Fruit fly (Drosophila melanogaster) whole organism, prepupa: ENCODE results near the gene CG10177.

Experiments
- Blimp-1 ChIP-seq: fragments of 200-800 bp; sonication (Bioruptor generic); optimal IDR thresholded peaks from 3 replicates; lab custom pipeline; 2017; ENCODE audit warnings: missing biosample characterization, missing genetic modification characterization, mild to moderate bottlenecking, moderate library complexity, missing genetic modification reagents
- CG10631 ChIP-seq: fragments of 200-800 bp; sonication (Bioruptor generic); optimal IDR thresholded peaks from 2 replicates; lab custom pipeline; 2016; ENCODE audit warnings: missing biosample characterization, missing genetic modification characterization
- CG10669 ChIP-seq: fragments of 200-800 bp; sonication (Bioruptor generic); optimal IDR thresholded peaks from 3 replicates; lab custom pipeline; 2018; ENCODE audit warnings: missing biosample characterization, mild to moderate bottlenecking, missing genetic modification characterization, moderate library complexity
- CG11762 ChIP-seq: fragments of 200-800 bp; sonication (Bioruptor generic); optimal IDR thresholded peaks from 3 replicates; lab custom pipeline; 2016; ENCODE audit warnings: missing biosample characterization, missing genetic modification characterization; ENCODE audit not compliant: insufficient read depth
- CG11902 ChIP-seq: fragments of 200-800 bp; sonication (Bioruptor generic); optimal IDR thresholded peaks from 3 replicates; lab custom pipeline; 2016; ENCODE audit warnings: missing biosample characterization, missing genetic modification characterization
- CG15336 ChIP-seq: fragments of 200-800 bp; sonication (Bioruptor generic); IDR thresholded peaks from 2 replicates; pipeline ENCODE4 v1.3.6; 2022; ENCODE audit warnings: missing biosample characterization, missing genetic modification characterization
- CG1621 ChIP-seq: fragments of 200-800 bp; sonication (Bioruptor generic); optimal IDR thresholded peaks from 3 replicates; lab custom pipeline; 2018; ENCODE audit warnings: missing biosample characterization, mild to moderate bottlenecking, missing genetic modification characterization
- CG16779 ChIP-seq: fragments of 200-800 bp; sonication (Bioruptor generic); optimal IDR thresholded peaks from 3 replicates; lab custom pipeline; 2017; ENCODE audit warnings: missing biosample characterization, mild to moderate bottlenecking, missing genetic modification characterization
- CG3032 ChIP-seq: fragments of 200-800 bp; optimal IDR thresholded peaks from 2 replicates; lab custom pipeline; 2019; ENCODE audit warnings: missing biosample characterization, mild to moderate bottlenecking, missing genetic modification characterization, moderate library complexity
- CG32006 ChIP-seq: fragments of 200-800 bp; sonication (Bioruptor generic); optimal IDR thresholded peaks from 3 replicates; lab custom pipeline; 2017; ENCODE audit warnings: missing biosample characterization, mild to moderate bottlenecking, missing genetic modification characterization
- CG34406 ChIP-seq: fragments of 200-800 bp; sonication (Bioruptor generic); optimal IDR thresholded peaks from 3 replicates; lab custom pipeline; 2016; ENCODE audit warnings: missing biosample characterization, missing genetic modification characterization
- CG3919 ChIP-seq: fragments of 200-800 bp; sonication (Bioruptor generic); optimal IDR thresholded peaks from 3 replicates; lab custom pipeline; 2016; ENCODE audit warnings: missing biosample characterization, missing genetic modification characterization
- CG6163 ChIP-seq: fragments of 200-800 bp; sonication (Bioruptor generic); IDR thresholded peaks from 3 replicates; pipeline ENCODE4 v1.3.6; 2022; ENCODE audit warnings: missing biosample characterization, missing genetic modification characterization
- CG6276 ChIP-seq: fragments of 200-800 bp; sonication (Bioruptor generic); optimal IDR thresholded peaks from 2 replicates; lab custom pipeline; 2017; ENCODE audit warnings: missing biosample characterization, mild to moderate bottlenecking, missing genetic modification characterization
- CG6792 ChIP-seq: fragments of 200-800 bp; sonication (Bioruptor generic); optimal IDR thresholded peaks from 3 replicates; lab custom pipeline; 2016; ENCODE audit warnings: missing biosample characterization, missing genetic modification characterization
- CG6854 ChIP-seq: fragments of 200-800 bp; sonication (Bioruptor generic); optimal IDR thresholded peaks from 2 replicates; lab custom pipeline; 2017; ENCODE audit warnings: missing biosample characterization, mild to moderate bottlenecking, missing genetic modification characterization
- CG7368 ChIP-seq: fragments of 200-800 bp; sonication (Bioruptor generic); optimal IDR thresholded peaks from 3 replicates; lab custom pipeline; 2016; ENCODE audit warnings: missing biosample characterization, missing genetic modification characterization
- CG8119 ChIP-seq: fragments of 200-800 bp; sonication (Bioruptor generic); IDR thresholded peaks from 3 replicates; pipeline ENCODE4 v1.3.6; 2022; ENCODE audit warnings: missing biosample characterization, missing genetic modification characterization
- CG8319 ChIP-seq: fragments of 200-800 bp; sonication (Bioruptor generic); optimal IDR thresholded peaks from 3 replicates; lab custom pipeline; 2016; ENCODE audit warnings: missing biosample characterization, missing genetic modification characterization
- CG8632 ChIP-seq: fragments of 200-800 bp; sonication (Bioruptor generic); optimal IDR thresholded peaks from 3 replicates; lab custom pipeline; 2016; ENCODE audit warnings: missing biosample characterization, missing genetic modification characterization
- Eip78C ChIP-seq: fragments of 200-800 bp; sonication (Bioruptor generic); peaks from one replicate; lab custom pipeline; 2016; ENCODE audit warnings: missing biosample characterization, missing genetic modification characterization
- Ets96B ChIP-seq: fragments of 200-800 bp; optimal IDR thresholded peaks from 2 replicates; lab custom pipeline; 2019; ENCODE audit warnings: missing biosample characterization, mild to moderate bottlenecking, missing genetic modification characterization, moderate library complexity
- Hr4 ChIP-seq: fragments of 200-800 bp; sonication (Bioruptor generic); optimal IDR thresholded peaks from 3 replicates; lab custom pipeline; 2016; ENCODE audit warnings: missing biosample characterization, missing genetic modification characterization
- Met ChIP-seq: fragments of 200-800 bp; sonication (Bioruptor generic); optimal IDR thresholded peaks from 3 replicates; lab custom pipeline; 2016; ENCODE audit warnings: missing biosample characterization, missing genetic modification characterization
- achi ChIP-seq: fragments of 200-800 bp; sonication (Bioruptor generic); optimal IDR thresholded peaks from 3 replicates; lab custom pipeline; 2016; ENCODE audit warnings: missing biosample characterization, missing genetic modification characterization
- acj6 ChIP-seq: fragments of 200-800 bp; sonication (Bioruptor generic); optimal IDR thresholded peaks from 3 replicates; lab custom pipeline; 2016; ENCODE audit warnings: missing biosample characterization, missing genetic modification characterization
- cyc ChIP-seq: fragments of 200-800 bp; sonication (Bioruptor generic); optimal IDR thresholded peaks from 3 replicates; lab custom pipeline; 2016; ENCODE audit warnings: missing biosample characterization, missing genetic modification characterization
- dac ChIP-seq: fragments of 200-800 bp; sonication (Bioruptor generic); optimal IDR thresholded peaks from 2 replicates; lab custom pipeline; 2017; ENCODE audit warnings: missing biosample characterization, mild to moderate bottlenecking, missing genetic modification characterization
- fd85E ChIP-seq: fragments of 200-800 bp; sonication (Bioruptor generic); optimal IDR thresholded peaks from 3 replicates; lab custom pipeline; 2016; ENCODE audit warnings: missing biosample characterization, missing genetic modification characterization
- fkh ChIP-seq: fragments of 200-800 bp; sonication (Bioruptor generic); optimal IDR thresholded peaks from 3 replicates; lab custom pipeline; 2017; ENCODE audit warnings: missing biosample characterization, mild to moderate bottlenecking, missing genetic modification characterization, moderate library complexity
- lz ChIP-seq: fragments of 200-800 bp; sonication (Bioruptor generic); optimal IDR thresholded peaks from 3 replicates; lab custom pipeline; 2016; ENCODE audit warnings: missing biosample characterization, missing genetic modification characterization
- net ChIP-seq: fragments of 200-800 bp; sonication (Bioruptor generic); optimal IDR thresholded peaks from 3 replicates; lab custom pipeline; 2016; ENCODE audit warnings: missing biosample characterization, missing genetic modification characterization
- salr ChIP-seq, 2 experiments: fragments of 200-800 bp; sonication (Bioruptor generic); optimal IDR thresholded peaks; 3 replicates each; lab custom pipeline; 2016 to 2018; ENCODE audit warnings: missing biosample characterization in 2 of 2, missing genetic modification characterization in 2 of 2, mild to moderate bottlenecking in 1 of 2
- spab ChIP-seq: fragments of 200-800 bp; sonication (Bioruptor generic); optimal IDR thresholded peaks from 2 replicates; lab custom pipeline; 2017; ENCODE audit warnings: missing biosample characterization, mild to moderate bottlenecking, missing genetic modification characterization, missing genetic modification reagents
- svp ChIP-seq: fragments of 200-800 bp; sonication (Bioruptor generic); peaks from one replicate; lab custom pipeline; 2016; ENCODE audit warnings: missing biosample characterization, missing genetic modification characterization
- vri ChIP-seq: fragments of 200-800 bp; sonication (Bioruptor generic); optimal IDR thresholded peaks from 3 replicates; lab custom pipeline; 2016; ENCODE audit warnings: missing biosample characterization, mild to moderate bottlenecking, missing genetic modification characterization

The CG10177 gene

dm6 chr3R:23504760-23505159 is 16.6 kb downstream of the CG10177 start (continued):
- peak; percentile 87 for TF ChIP-seq svp (GFP tag; lab: Kevin White, UChicago)
- TF ChIP-seq Ets96B (tag; lab: Kevin White, UChicago): no peak
- no peak for TF ChIP-seq CG7368 (GFP tag; lab: Kevin White, UChicago)
- TF ChIP-seq CG8632 (GFP tag; lab: Kevin White, UChicago): no peak
- peak in 1 of 2 experiments; percentile 44 for TF ChIP-seq salr (GFP tag; optimal IDR thresholded peaks at IDR 0.05; lab: Kevin White, UChicago)
- TF ChIP-seq vri (GFP tag; lab: Kevin White, UChicago): peak; percentile 36
- peak; percentile 40; the same call in 1 of the 3 replicates for TF ChIP-seq CG6163 (GFP tag; lab: Robert Waterston, UW)
- peak; percentile 86 for TF ChIP-seq CG8119 (GFP tag; lab: Robert Waterston, UW)
- TF ChIP-seq CG6276: peak; percentile 82
- no peak for TF ChIP-seq CG8319 (GFP tag; lab: Kevin White, UChicago)
- peak; percentile 81 for TF ChIP-seq CG32006 (GFP tag; lab: Kevin White, UChicago)
- TF ChIP-seq achi (GFP tag; lab: Kevin White, UChicago): peak; percentile 41
- no peak for TF ChIP-seq CG10669
- peak; percentile 90 for TF ChIP-seq Eip78C (GFP tag; lab: Kevin White, UChicago)
- TF ChIP-seq Blimp-1 (GFP tag; lab: Kevin White, UChicago): no peak
- TF ChIP-seq Met (GFP tag; lab: Kevin White, UChicago): peak; percentile 69
- TF ChIP-seq CG16779 (tag; lab: Kevin White, UChicago): no peak
- TF ChIP-seq CG11902 (GFP tag; lab: Kevin White, UChicago): no peak
- TF ChIP-seq cyc (GFP tag; lab: Kevin White, UChicago): peak; percentile 49
- TF ChIP-seq CG1621 (tag; lab: Kevin White, UChicago): no peak
- TF ChIP-seq CG10631 (GFP tag; lab: Kevin White, UChicago): peak; percentile 22
- TF ChIP-seq lz (GFP tag; lab: Kevin White, UChicago): peak; percentile 60
- TF ChIP-seq Hr4 (GFP tag; lab: Kevin White, UChicago): peak; percentile 69
- peak; percentile 87 for TF ChIP-seq CG15336 (GFP tag; lab: Robert Waterston, UW)
- no peak for TF ChIP-seq fkh (GFP tag; lab: Kevin White, UChicago)
- no peak for TF ChIP-seq fd85E (GFP tag; lab: Kevin White, UChicago)
- TF ChIP-seq CG6854 (GFP tag; lab: Kevin White, UChicago): no peak
- TF ChIP-seq net (GFP tag; lab: Kevin White, UChicago): peak; percentile 46
- TF ChIP-seq CG34406: peak; percentile 28
- TF ChIP-seq dac (GFP tag; lab: Kevin White, UChicago): peak; percentile 10

DNA sequence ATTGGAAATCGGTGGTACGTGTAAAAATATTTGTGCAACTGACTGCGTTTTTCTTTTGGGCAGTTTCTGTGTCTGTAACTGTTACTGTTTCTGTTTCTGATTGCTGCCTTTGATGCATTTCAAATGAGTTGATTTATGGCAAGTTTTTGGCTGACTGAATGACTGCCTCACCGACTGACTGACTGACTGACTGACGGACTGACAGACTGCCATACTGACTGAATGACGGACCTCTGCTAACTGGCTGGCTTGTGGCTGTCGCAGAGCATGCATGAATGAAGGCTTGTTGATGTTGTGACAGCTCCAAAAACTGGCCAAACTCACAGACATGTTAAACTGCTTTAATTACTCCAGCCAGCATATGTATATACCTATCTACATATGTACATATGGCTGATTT is 17.9 kb downstream of the CG10177 start:
- no peak for TF ChIP-seq CG11762 (GFP tag; lab: Kevin White, UChicago)
- no peak for TF ChIP-seq spab (GFP tag; lab: Kevin White, UChicago)
- no peak for TF ChIP-seq CG8119 (GFP tag; lab: Robert Waterston, UW)
- TF ChIP-seq salr (GFP tag; optimal IDR thresholded peaks at IDR 0.05; lab: Kevin White, UChicago): no peak
- TF ChIP-seq lz (GFP tag; lab: Kevin White, UChicago): no peak
- no peak for TF ChIP-seq acj6 (GFP tag; lab: Kevin White, UChicago)
- no peak for TF ChIP-seq vri (GFP tag; lab: Kevin White, UChicago)
- TF ChIP-seq Blimp-1 (GFP tag; lab: Kevin White, UChicago): no peak
- no peak for TF ChIP-seq Met (GFP tag; lab: Kevin White, UChicago)
- no peak for TF ChIP-seq CG3919 (GFP tag; lab: Kevin White, UChicago)
- no peak for TF ChIP-seq CG6792
- no peak for TF ChIP-seq CG7368 (GFP tag; lab: Kevin White, UChicago)
- TF ChIP-seq CG3032: no peak

dm6 chr3R:23497241-23497640 is 24.1 kb downstream of the CG10177 start:
- TF ChIP-seq Eip78C (GFP tag; lab: Kevin White, UChicago): peak; percentile 78
- no peak for TF ChIP-seq achi (GFP tag; lab: Kevin White, UChicago)
- TF ChIP-seq CG8632 (GFP tag; lab: Kevin White, UChicago): no peak
- TF ChIP-seq CG10631 (GFP tag; lab: Kevin White, UChicago): no peak
